Fruit fly (Drosophila melanogaster) whole organism, embryonic: Measurements from ENCODE around the gene CG4629.

Experiments
- Atf3 ChIP-seq: fragments of 200-800 bp; sonication (Bioruptor generic); optimal IDR thresholded peaks from 3 replicates; lab custom pipeline; 2016; ENCODE audit warnings: missing biosample characterization, missing genetic modification characterization
- BtbVII ChIP-seq: fragments of 200-800 bp; sonication (Bioruptor generic); optimal IDR thresholded peaks from 3 replicates; lab custom pipeline; 2017; ENCODE audit warnings: missing biosample characterization, mild to moderate bottlenecking, missing genetic modification characterization
- C15 ChIP-seq: fragments of 200-800 bp; sonication (Bioruptor generic); IDR thresholded peaks from 3 replicates; pipeline ENCODE4 v1.3.6; 2022; ENCODE audit warnings: missing biosample characterization, missing genetic modification characterization
- CG10431 ChIP-seq: fragments of 200-800 bp; sonication (Bioruptor generic); optimal IDR thresholded peaks from 3 replicates; lab custom pipeline; 2018; ENCODE audit warnings: missing biosample characterization, mild to moderate bottlenecking, missing genetic modification characterization
- CG11695 ChIP-seq: fragments of 200-800 bp; sonication (Bioruptor generic); IDR thresholded peaks from 3 replicates; pipeline ENCODE4 v1.3.6; 2022; ENCODE audit warnings: missing biosample characterization, missing genetic modification characterization
- CG12104 ChIP-seq: fragments of 200-800 bp; sonication (Bioruptor generic); optimal IDR thresholded peaks from 3 replicates; lab custom pipeline; 2016; ENCODE audit warnings: missing biosample characterization, missing genetic modification characterization
- CG15601 ChIP-seq: fragments of 200-800 bp; sonication (Bioruptor generic); optimal IDR thresholded peaks from 3 replicates; lab custom pipeline; 2019; ENCODE audit warnings: missing biosample characterization, mild to moderate bottlenecking, missing genetic modification characterization, moderate library complexity
- CG16863 ChIP-seq: fragments of 200-800 bp; sonication (Bioruptor generic); optimal IDR thresholded peaks from 3 replicates; lab custom pipeline; 2016; ENCODE audit warnings: missing biosample characterization, missing genetic modification characterization
- CG17612 ChIP-seq: fragments of 200-800 bp; sonication (Bioruptor generic); IDR thresholded peaks from 2 replicates; pipeline ENCODE4 v1.3.6; 2022; ENCODE audit warnings: missing biosample characterization, missing genetic modification characterization
- CG18619 ChIP-seq: fragments of 200-800 bp; sonication (Bioruptor generic); optimal IDR thresholded peaks from 3 replicates; lab custom pipeline; 2017; ENCODE audit warnings: missing biosample characterization, mild to moderate bottlenecking, missing genetic modification characterization
- CG2129 ChIP-seq: fragments of 200-800 bp; sonication (Bioruptor generic); IDR thresholded peaks from 2 replicates; pipeline ENCODE4 v1.3.6; 2022; ENCODE audit warnings: missing biosample characterization, missing genetic modification characterization; ENCODE audit not compliant: partially characterized antibody
- CG2678 ChIP-seq: fragments of 200-800 bp; sonication (Bioruptor generic); optimal IDR thresholded peaks from 3 replicates; lab custom pipeline; 2019; ENCODE audit warnings: missing biosample characterization, mild to moderate bottlenecking, missing genetic modification characterization, moderate library complexity
- CG30403 ChIP-seq: fragments of 200-800 bp; sonication (Bioruptor generic); optimal IDR thresholded peaks from 3 replicates; lab custom pipeline; 2016; ENCODE audit warnings: missing biosample characterization, missing genetic modification characterization
- CG32532 ChIP-seq: fragments of 200-800 bp; sonication (Bioruptor generic); IDR thresholded peaks from 2 replicates; pipeline ENCODE4 v1.3.6; 2022; ENCODE audit warnings: missing biosample characterization, missing genetic modification characterization
- CG43689 ChIP-seq: fragments of 200-800 bp; sonication (Bioruptor generic); IDR thresholded peaks from 2 replicates; pipeline ENCODE4 v1.3.6; 2022; ENCODE audit warnings: missing biosample characterization, missing genetic modification characterization
- CG4617 ChIP-seq: fragments of 200-800 bp; sonication (Bioruptor generic); optimal IDR thresholded peaks from 3 replicates; lab custom pipeline; 2016; ENCODE audit warnings: missing biosample characterization, missing genetic modification characterization, borderline replicate concordance
- CG7556 ChIP-seq: fragments of 200-800 bp; sonication (Bioruptor generic); optimal IDR thresholded peaks from 2 replicates; lab custom pipeline; 2017; ENCODE audit warnings: missing biosample characterization, mild to moderate bottlenecking, missing genetic modification characterization
- CG7786 ChIP-seq: fragments of 200-800 bp; sonication (Bioruptor generic); optimal IDR thresholded peaks from 2 replicates; lab custom pipeline; 2016; ENCODE audit warnings: missing biosample characterization, missing genetic modification characterization
- CG7928 ChIP-seq: fragments of 200-800 bp; sonication (Bioruptor generic); optimal IDR thresholded peaks from 2 replicates; lab custom pipeline; 2017; ENCODE audit warnings: missing biosample characterization, mild to moderate bottlenecking, missing genetic modification characterization
- CrebB ChIP-seq: fragments of 200-800 bp; sonication (Bioruptor generic); optimal IDR thresholded peaks from 3 replicates; lab custom pipeline; 2018; ENCODE audit warnings: missing biosample characterization, mild to moderate bottlenecking, missing genetic modification characterization
- Dip3 ChIP-seq: fragments of 200-800 bp; sonication (Bioruptor generic); optimal IDR thresholded peaks from 3 replicates; lab custom pipeline; 2016; ENCODE audit warnings: missing biosample characterization, missing genetic modification characterization
- Fer3 ChIP-seq: fragments of 200-800 bp; sonication (Bioruptor generic); optimal IDR thresholded peaks from 2 replicates; lab custom pipeline; 2018; ENCODE audit warnings: missing biosample characterization, mild to moderate bottlenecking, missing genetic modification characterization, moderate library complexity
- Gug ChIP-seq: fragments of 200-800 bp; sonication (Bioruptor generic); IDR thresholded peaks from 4 replicates; pipeline ENCODE4 v1.3.6; 2022; ENCODE audit warnings: missing biosample characterization, missing genetic modification characterization
- H15 ChIP-seq: fragments of 200-800 bp; sonication (Bioruptor generic); IDR thresholded peaks from 3 replicates; pipeline ENCODE4 v1.3.6; 2022; ENCODE audit warnings: missing biosample characterization, missing genetic modification characterization
- HHEX ChIP-seq: fragments of 200-800 bp; sonication (Bioruptor generic); optimal IDR thresholded peaks from 3 replicates; lab custom pipeline; 2017; ENCODE audit warnings: missing biosample characterization, mild to moderate bottlenecking, missing genetic modification characterization, missing genetic modification reagents
- HmgD ChIP-seq: fragments of 200-800 bp; sonication (Bioruptor generic); optimal IDR thresholded peaks from 3 replicates; lab custom pipeline; 2016; ENCODE audit warnings: missing biosample characterization, missing genetic modification characterization
- Hmr ChIP-seq: fragments of 200-800 bp; sonication (Bioruptor generic); optimal IDR thresholded peaks from 3 replicates; lab custom pipeline; 2017; ENCODE audit warnings: mild to moderate bottlenecking, missing biosample characterization, missing genetic modification reagents, missing genetic modification characterization
- Hr3 ChIP-seq: fragments of 200-800 bp; sonication (Bioruptor generic); optimal IDR thresholded peaks from 3 replicates; lab custom pipeline; 2016; ENCODE audit warnings: missing biosample characterization, missing genetic modification characterization
- Hr78 ChIP-seq, 2 experiments: fragments of 200-800 bp in 1 of 2; fragments of >200 bp in 1 of 2; sonication (Bioruptor generic) in 1 of 2; optimal IDR thresholded peaks; 2 replicates each; lab custom pipeline; 2017 to 2019; ENCODE audit warnings: missing biosample characterization in 2 of 2, missing genetic modification characterization in 2 of 2, mild to moderate bottlenecking in 1 of 2, moderate library complexity in 1 of 2
- MBD-R2 ChIP-seq: fragments of 200-800 bp; sonication (Bioruptor generic); IDR thresholded peaks from 2 replicates; pipeline ENCODE4 v1.3.6; 2022; ENCODE audit warnings: missing biosample characterization, missing genetic modification characterization
- Myb ChIP-seq: fragments of 200-800 bp; sonication (Bioruptor generic); optimal IDR thresholded peaks from 2 replicates; lab custom pipeline; 2016; ENCODE audit warnings: missing biosample characterization, missing genetic modification characterization
- Neu2 ChIP-seq: fragments of 200-800 bp; sonication (Bioruptor generic); optimal IDR thresholded peaks from 3 replicates; lab custom pipeline; 2016; ENCODE audit warnings: missing biosample characterization, missing genetic modification characterization, borderline replicate concordance
- Nf-YC ChIP-seq: fragments of 200-800 bp; optimal IDR thresholded peaks from 3 replicates; lab custom pipeline; 2019; ENCODE audit warnings: missing biosample characterization, mild to moderate bottlenecking, missing genetic modification characterization, moderate library complexity
- bab2 ChIP-seq: fragments of 200-800 bp; sonication (Bioruptor generic); optimal IDR thresholded peaks from 2 replicates; lab custom pipeline; 2016; ENCODE audit warnings: missing biosample characterization, missing genetic modification characterization
- bigmax ChIP-seq: fragments of 200-800 bp; sonication (Bioruptor generic); optimal IDR thresholded peaks from 2 replicates; lab custom pipeline; 2018; ENCODE audit warnings: missing biosample characterization, mild to moderate bottlenecking, missing genetic modification characterization
- btn ChIP-seq: fragments of 200-800 bp; sonication (Bioruptor generic); optimal IDR thresholded peaks from 2 replicates; lab custom pipeline; 2016; ENCODE audit warnings: missing biosample characterization, missing genetic modification characterization
- cato ChIP-seq: fragments of 200-800 bp; sonication (Bioruptor generic); optimal IDR thresholded peaks from 2 replicates; lab custom pipeline; 2016; ENCODE audit warnings: missing biosample characterization, missing genetic modification characterization, borderline replicate concordance
- eyg ChIP-seq: fragments of 200-800 bp; sonication (Bioruptor generic); optimal IDR thresholded peaks from 3 replicates; lab custom pipeline; 2016; ENCODE audit warnings: missing biosample characterization, missing genetic modification characterization
- fru ChIP-seq: fragments of >200 bp; optimal IDR thresholded peaks from 2 replicates; lab custom pipeline; 2017
- gem ChIP-seq: fragments of 200-800 bp; sonication (Bioruptor generic); optimal IDR thresholded peaks from 2 replicates; lab custom pipeline; 2019; ENCODE audit warnings: missing biosample characterization, mild to moderate bottlenecking, missing genetic modification characterization, moderate library complexity
- gfzf ChIP-seq: fragments of 200-800 bp; sonication (Bioruptor generic); optimal IDR thresholded peaks from 2 replicates; lab custom pipeline; 2016; ENCODE audit warnings: missing biosample characterization, mild to moderate bottlenecking, missing genetic modification characterization, moderate library complexity
- gsb-n ChIP-seq: fragments of 200-800 bp; sonication (Bioruptor generic); optimal IDR thresholded peaks from 3 replicates; lab custom pipeline; 2018; ENCODE audit warnings: missing biosample characterization, mild to moderate bottlenecking, missing genetic modification characterization
- h ChIP-seq: fragments of >200 bp; optimal IDR thresholded peaks from 2 replicates; lab custom pipeline; 2017
- hth ChIP-seq: fragments of >200 bp; optimal IDR thresholded peaks from 2 replicates; lab custom pipeline; 2017; ENCODE audit warnings: inconsistent platforms
- insv ChIP-seq, 2 experiments: fragments of 200-800 bp; sonication (Bioruptor generic); optimal IDR thresholded peaks; 3 replicates each; lab custom pipeline; 2016 to 2018; ENCODE audit warnings: missing biosample characterization in 2 of 2, missing genetic modification characterization in 2 of 2
- lab ChIP-seq: fragments of 200-800 bp; sonication (Bioruptor generic); optimal IDR thresholded peaks from 3 replicates; lab custom pipeline; 2017; ENCODE audit warnings: missing biosample characterization, missing genetic modification characterization, mild to moderate bottlenecking, moderate library complexity, missing genetic modification reagents
- oc ChIP-seq: fragments of 200-800 bp; sonication (Bioruptor generic); optimal IDR thresholded peaks from 2 replicates; lab custom pipeline; 2018; ENCODE audit warnings: missing biosample characterization, mild to moderate bottlenecking, missing genetic modification characterization, moderate library complexity
- org-1 ChIP-seq: fragments of 200-800 bp; sonication (Bioruptor generic); optimal IDR thresholded peaks from 2 replicates; lab custom pipeline; 2017; ENCODE audit warnings: missing biosample characterization, missing genetic modification characterization
- prd ChIP-seq, 3 experiments: fragments of >200 bp in 2 of 3; fragments of 200-800 bp in 1 of 3; sonication (Bioruptor generic) in 1 of 3; optimal IDR thresholded peaks in 2 of 3; IDR thresholded peaks in 1 of 3; 2 replicates in 2 of 3; 3 replicates in 1 of 3; pipeline versions ENCODE4 v1.3.6 to Lab custom; 2017 to 2022; ENCODE audit warnings: missing biosample characterization in 1 of 3, missing genetic modification characterization in 1 of 3
- slbo ChIP-seq: fragments of 200-800 bp; sonication (Bioruptor generic); IDR thresholded peaks from 2 replicates; pipeline ENCODE4 v1.3.6; 2022; ENCODE audit warnings: missing biosample characterization, missing genetic modification characterization
- slou ChIP-seq: fragments of 200-800 bp; sonication (Bioruptor generic); optimal IDR thresholded peaks from 3 replicates; lab custom pipeline; 2016; ENCODE audit warnings: missing biosample characterization, missing genetic modification characterization
- unc-4 ChIP-seq: fragments of 200-800 bp; sonication (Bioruptor generic); IDR thresholded peaks from 2 replicates; pipeline ENCODE4 v1.3.6; 2022; ENCODE audit warnings: missing biosample characterization, missing genetic modification characterization; ENCODE audit not compliant: partially characterized antibody

Gene CG4629

dm6 chr2L:1125437-1125836 lies 23.1 kb upstream of the CG4629 start (continued):
- no peak for TF ChIP-seq H15
- TF ChIP-seq CG2678 (tag; lab: Kevin White, UChicago): peak; percentile 19
- TF ChIP-seq CG17612 (GFP tag; lab: Robert Waterston, UW): no peak
- peak in 1 of 2 experiments; percentile 6 for TF ChIP-seq Hr78 (GFP tag; optimal IDR thresholded peaks at IDR 0.05; lab: Kevin White, UChicago)
- no peak for TF ChIP-seq prd (optimal IDR thresholded peaks at IDR 0.05; lab: Kevin White, UChicago)
- TF ChIP-seq prd (GFP tag; IDR thresholded peaks at IDR 0.05; lab: Robert Waterston, UW): no peak
- TF ChIP-seq org-1 (GFP tag; lab: Kevin White, UChicago): no peak
- no peak for TF ChIP-seq hth (lab: Kevin White, UChicago)
- no peak for TF ChIP-seq CG12104
- TF ChIP-seq gfzf: no peak
- no peak for TF ChIP-seq HmgD (GFP tag; lab: Kevin White, UChicago)
- TF ChIP-seq CG7928: no peak
- no peak for TF ChIP-seq btn (GFP tag; lab: Kevin White, UChicago)
- TF ChIP-seq CG15601: no peak
- no peak for TF ChIP-seq gsb-n (tag; lab: Kevin White, UChicago)
- TF ChIP-seq Myb (GFP tag; lab: Kevin White, UChicago): no peak
- TF ChIP-seq Dip3: no peak
- TF ChIP-seq oc (tag; lab: Kevin White, UChicago): no peak
- TF ChIP-seq eyg (GFP tag; lab: Kevin White, UChicago): no peak
- peak; percentile 28 for TF ChIP-seq BtbVII (GFP tag; lab: Kevin White, UChicago)
- no peak for TF ChIP-seq Neu2 (GFP tag; lab: Kevin White, UChicago)
- peak; percentile 22 for TF ChIP-seq lab (GFP tag; lab: Kevin White, UChicago)
- no peak for TF ChIP-seq h (lab: Kevin White, UChicago)
- no peak for TF ChIP-seq C15
- TF ChIP-seq CG7556 (GFP tag; lab: Kevin White, UChicago): no peak
- TF ChIP-seq Hr3 (GFP tag; lab: Kevin White, UChicago): no peak
- no peak for TF ChIP-seq slou
- no peak for TF ChIP-seq insv (GFP tag; optimal IDR thresholded peaks at IDR 0.05; lab: Kevin White, UChicago)
- TF ChIP-seq CG18619 (GFP tag; lab: Kevin White, UChicago): no peak
- peak; percentile 1 for TF ChIP-seq Hmr (GFP tag; lab: Kevin White, UChicago)
- TF ChIP-seq HHEX (GFP tag; lab: Kevin White, UChicago): peak; percentile 44
- TF ChIP-seq gem (tag; lab: Kevin White, UChicago): peak; percentile 92
- peak; percentile 10; the same call in 1 of the 2 replicates for TF ChIP-seq CG32532
- no peak for TF ChIP-seq CG2129 (GFP tag; lab: Robert Waterston, UW)
- no peak for TF ChIP-seq CG7786 (GFP tag; lab: Kevin White, UChicago)
- TF ChIP-seq CG16863 (GFP tag; lab: Kevin White, UChicago): no peak
- TF ChIP-seq Nf-YC (tag; lab: Kevin White, UChicago): no peak
- no peak for TF ChIP-seq bigmax
- TF ChIP-seq CG11695 (GFP tag; lab: Robert Waterston, UW): no peak
- TF ChIP-seq CG10431 (GFP tag; lab: Kevin White, UChicago): no peak
- no peak for TF ChIP-seq cato
- no peak for TF ChIP-seq CG43689 (GFP tag; lab: Robert Waterston, UW)
- TF ChIP-seq slbo (GFP tag; lab: Robert Waterston, UW): no peak
- no peak for TF ChIP-seq Gug (GFP tag; lab: Robert Waterston, UW)
- TF ChIP-seq Atf3 (GFP tag; lab: Kevin White, UChicago): no peak
- TF ChIP-seq CG4617 (GFP tag; lab: Kevin White, UChicago): no peak
- TF ChIP-seq CrebB (tag; lab: Kevin White, UChicago): peak; percentile 43
- TF ChIP-seq unc-4 (GFP tag; lab: Robert Waterston, UW): no peak
- TF ChIP-seq MBD-R2: no peak
- TF ChIP-seq bab2 (GFP tag; lab: Kevin White, UChicago): no peak
- TF ChIP-seq Fer3 (tag; lab: Kevin White, UChicago): peak; percentile 5
- TF ChIP-seq CG30403 (GFP tag; lab: Kevin White, UChicago): no peak
- TF ChIP-seq fru (lab: Kevin White, UChicago): no peak
